Worm (Caenorhabditis elegans) whole organism, L3 larva: ENCODE results near the gene asp-19.

Source experiments
- ZK546.5 ChIP-seq: sonication (generic microtip); optimal IDR thresholded peaks from 2 replicates; lab custom pipeline; 2017; ENCODE audit warnings: missing biosample characterization, missing genetic modification characterization
- ceh-16 ChIP-seq: sonication (generic microtip); optimal IDR thresholded peaks from 2 replicates; lab custom pipeline; 2017; ENCODE audit warnings: missing biosample characterization, missing genetic modification characterization
- ceh-82 ChIP-seq: fragments of 150-350 bp; optimal IDR thresholded peaks from 2 replicates; lab custom pipeline; 2014; ENCODE audit warnings: missing biosample characterization, missing genetic modification characterization
- ceh-9 ChIP-seq: sonication (generic microtip); optimal IDR thresholded peaks from 2 replicates; lab custom pipeline; 2018; ENCODE audit warnings: missing biosample characterization, missing genetic modification characterization
- daf-12 ChIP-seq: fragments of 150-350 bp; optimal IDR thresholded peaks from 2 replicates; lab custom pipeline; 2014; ENCODE audit warnings: missing biosample characterization, missing genetic modification reagents, missing genetic modification characterization
- egl-27 ChIP-seq: sonication (generic microtip); optimal IDR thresholded peaks from 4 replicates; lab custom pipeline; 2017; ENCODE audit warnings: missing biosample characterization, missing genetic modification reagents, missing genetic modification characterization
- egl-5 ChIP-seq: fragments of 150-350 bp; optimal IDR thresholded peaks from 2 replicates; lab custom pipeline; 2017; ENCODE audit warnings: missing biosample characterization, missing genetic modification reagents, missing genetic modification characterization, inconsistent platforms
- elt-1 ChIP-seq: fragments of 150-350 bp; optimal IDR thresholded peaks from 2 replicates; lab custom pipeline; 2014; ENCODE audit warnings: missing biosample characterization, missing genetic modification characterization
- elt-2 ChIP-seq: sonication (generic microtip); optimal IDR thresholded peaks from 2 replicates; lab custom pipeline; 2016; ENCODE audit warnings: missing genetic modification reagents, mild to moderate bottlenecking, missing genetic modification characterization, missing compliant biosample characterization
- elt-3 ChIP-seq, 3 experiments: fragments of 150-350 bp in 1 of 3; sonication (generic microtip) in 2 of 3; optimal IDR thresholded peaks; 2 replicates in 2 of 3; 4 replicates in 1 of 3; lab custom pipeline; 2014 to 2017; ENCODE audit warnings: missing biosample characterization in 3 of 3, missing genetic modification characterization in 3 of 3
- eor-1 ChIP-seq, 2 experiments: fragments of 150-350 bp; optimal IDR thresholded peaks; 2 replicates each; lab custom pipeline; 2014 to 2018; ENCODE audit warnings: missing biosample characterization in 2 of 2, missing genetic modification characterization in 2 of 2
- fkh-10 ChIP-seq: sonication (generic microtip); optimal IDR thresholded peaks from 2 replicates; lab custom pipeline; 2017; ENCODE audit warnings: missing biosample characterization, missing genetic modification reagents, missing genetic modification characterization
- fkh-2 ChIP-seq: fragments of 150-350 bp; optimal IDR thresholded peaks from 2 replicates; lab custom pipeline; 2014; ENCODE audit warnings: missing biosample characterization, missing genetic modification reagents, missing genetic modification characterization
- hmg-11 ChIP-seq: sonication (generic microtip); optimal IDR thresholded peaks from 2 replicates; lab custom pipeline; 2016; ENCODE audit warnings: missing genetic modification characterization, missing compliant biosample characterization
- jun-1 ChIP-seq: fragments of 150-350 bp; optimal IDR thresholded peaks from 2 replicates; lab custom pipeline; 2014; ENCODE audit warnings: missing biosample characterization, missing genetic modification reagents, missing genetic modification characterization
- lin-15B ChIP-seq: fragments of 150-350 bp; optimal IDR thresholded peaks from 2 replicates; lab custom pipeline; 2014; ENCODE audit warnings: missing biosample characterization, missing genetic modification characterization
- mdl-1 ChIP-seq: fragments of 150-350 bp; optimal IDR thresholded peaks from 2 replicates; lab custom pipeline; 2014; ENCODE audit warnings: missing biosample characterization, missing genetic modification characterization
- mml-1 ChIP-seq: fragments of 150-350 bp; sonication (generic microtip); optimal IDR thresholded peaks from 3 replicates; lab custom pipeline; 2014; ENCODE audit warnings: missing biosample characterization, missing genetic modification characterization
- nfya-1 ChIP-seq: sonication (generic microtip); optimal IDR thresholded peaks from 2 replicates; lab custom pipeline; 2017; ENCODE audit warnings: missing genetic modification characterization, mild to moderate bottlenecking, missing compliant biosample characterization, antibody characterized with exemption, moderate library complexity; ENCODE audit not compliant: insufficient read depth
- nhr-237 ChIP-seq: fragments of 150-350 bp; optimal IDR thresholded peaks from 2 replicates; lab custom pipeline; 2014; ENCODE audit warnings: missing biosample characterization, missing genetic modification characterization
- nhr-25 ChIP-seq: sonication (generic microtip); optimal IDR thresholded peaks from 2 replicates; lab custom pipeline; 2017; ENCODE audit warnings: missing biosample characterization, missing genetic modification characterization
- nhr-43 ChIP-seq: sonication (generic microtip); optimal IDR thresholded peaks from 2 replicates; lab custom pipeline; 2016; ENCODE audit warnings: mild to moderate bottlenecking, missing genetic modification characterization, missing compliant biosample characterization; ENCODE audit not compliant: poor library complexity, severe bottlenecking
- nhr-67 ChIP-seq: fragments of 150-350 bp; optimal IDR thresholded peaks from 2 replicates; lab custom pipeline; 2014; ENCODE audit warnings: missing biosample characterization, missing genetic modification characterization
- nhr-76 ChIP-seq: fragments of 150-350 bp; sonication (generic microtip); optimal IDR thresholded peaks from 5 replicates; lab custom pipeline; 2014; ENCODE audit warnings: missing biosample characterization, missing genetic modification characterization
- nhr-77 ChIP-seq: fragments of 150-350 bp; optimal IDR thresholded peaks from 2 replicates; lab custom pipeline; 2014; ENCODE audit warnings: missing biosample characterization, missing genetic modification characterization
- pha-4 ChIP-seq: fragments of 150-350 bp; optimal IDR thresholded peaks from 2 replicates; lab custom pipeline; 2014; ENCODE audit warnings: missing biosample characterization, missing genetic modification reagents, missing genetic modification characterization
- pqm-1 ChIP-seq: fragments of 150-350 bp; optimal IDR thresholded peaks from 2 replicates; lab custom pipeline; 2017; ENCODE audit warnings: missing biosample characterization, missing genetic modification characterization, inconsistent platforms
- sea-2 ChIP-seq: fragments of 150-350 bp; sonication (generic microtip); optimal IDR thresholded peaks from 4 replicates; lab custom pipeline; 2014; ENCODE audit warnings: missing biosample characterization, missing genetic modification reagents, missing genetic modification characterization
- skn-1 ChIP-seq: fragments of 150-350 bp; optimal IDR thresholded peaks from 2 replicates; lab custom pipeline; 2014; ENCODE audit warnings: missing biosample characterization, missing genetic modification characterization
- snpc-4 ChIP-seq: fragments of 150-350 bp; optimal IDR thresholded peaks from 2 replicates; lab custom pipeline; 2014; ENCODE audit warnings: missing biosample characterization, missing genetic modification characterization
- tbx-2 ChIP-seq: sonication (generic microtip); optimal IDR thresholded peaks from 2 replicates; lab custom pipeline; 2016; ENCODE audit warnings: mild to moderate bottlenecking, missing genetic modification characterization, missing compliant biosample characterization
- unc-39 ChIP-seq: sonication (generic microtip); optimal IDR thresholded peaks from 4 replicates; lab custom pipeline; 2017; ENCODE audit warnings: missing biosample characterization, missing genetic modification characterization
- unc-62 ChIP-seq: fragments of 150-350 bp; sonication (generic microtip); optimal IDR thresholded peaks from 4 replicates; lab custom pipeline; 2014; ENCODE audit warnings: missing biosample characterization, missing genetic modification reagents, missing genetic modification characterization
- zag-1 ChIP-seq: fragments of 150-350 bp; optimal IDR thresholded peaks from 2 replicates; lab custom pipeline; 2014; ENCODE audit warnings: missing biosample characterization, missing genetic modification characterization
- ztf-11 ChIP-seq: fragments of 150-350 bp; optimal IDR thresholded peaks from 2 replicates; lab custom pipeline; 2014; ENCODE audit warnings: missing biosample characterization, missing genetic modification characterization
- ztf-4 ChIP-seq: fragments of 150-350 bp; optimal IDR thresholded peaks from 2 replicates; lab custom pipeline; 2014; ENCODE audit warnings: missing biosample characterization, missing genetic modification characterization

Gene asp-19

ce11 chrV:18701306-18701705, 27.9 kb downstream of the asp-19 start, which contains the start of gene Y69H2.9:
Gene Y69H2.9 (plus strand): TSS chrV:18701538.
- TF ChIP-seq elt-1 (tag; lab: Kevin White, UChicago), result no peak
- TF ChIP-seq unc-39 (tag; lab: Kevin White, UChicago), result no peak
- peak; percentile 17 for TF ChIP-seq pha-4 (tag; lab: Kevin White, UChicago)
- TF ChIP-seq elt-2 (tag; lab: Kevin White, UChicago), result peak; percentile 90
- TF ChIP-seq ztf-11 (tag; lab: Kevin White, UChicago), result no peak
- peak; percentile 59 for TF ChIP-seq pqm-1 (tag; lab: Kevin White, UChicago)
- TF ChIP-seq snpc-4 (tag; lab: Kevin White, UChicago), result no peak
- no peak for TF ChIP-seq unc-62 (GFP tag; lab: Kevin White, UChicago)
- TF ChIP-seq, all 47 proteins: peak for 3

- TF ChIP-seq nhr-43 (tag; lab: Kevin White, UChicago), result no peak
- no peak for TF ChIP-seq unc-62 (GFP tag; lab: Kevin White, UChicago)
- no peak for TF ChIP-seq ztf-11 (tag; lab: Kevin White, UChicago)
- TF ChIP-seq nhr-76, result no peak
- TF ChIP-seq zag-1 (tag; lab: Kevin White, UChicago), result no peak
- TF ChIP-seq elt-3 (tag; optimal IDR thresholded peaks at IDR 0.05; lab: Kevin White, UChicago), result no peak
- TF ChIP-seq nhr-67 (tag; lab: Kevin White, UChicago), result no peak
- TF ChIP-seq mml-1 (tag; lab: Kevin White, UChicago), result no peak
- no peak for TF ChIP-seq nhr-77
- no peak for TF ChIP-seq ceh-9 (tag; lab: Kevin White, UChicago)
- no peak for TF ChIP-seq ceh-82 (tag; lab: Kevin White, UChicago)
- TF ChIP-seq egl-27 (tag; lab: Kevin White, UChicago), result no peak
Observed at ce11 chrV:18699326-18699725, 29.8 kb downstream of the asp-19 start, which contains the start of gene nhr-241. Gene nhr-241 (plus strand): TSS chrV:18699451.

DNA sequence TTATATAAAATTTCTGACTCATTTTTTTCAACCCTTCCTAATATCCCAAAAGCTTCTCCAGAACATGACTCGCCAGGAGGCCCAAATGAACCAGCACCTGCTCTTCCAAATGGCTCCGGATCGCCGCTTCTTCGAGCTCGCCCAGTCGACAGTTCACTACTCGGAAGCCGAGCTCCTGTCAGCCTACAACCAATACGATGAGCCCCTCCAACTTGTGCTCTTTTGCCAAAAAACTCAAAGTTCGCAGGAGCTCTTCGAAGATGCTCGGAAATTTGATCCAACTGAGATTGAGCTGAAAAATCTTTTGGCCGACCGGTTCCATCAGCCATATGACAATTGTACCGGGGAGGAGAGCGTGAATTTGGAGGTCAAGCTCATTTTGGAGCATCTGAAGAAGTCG, 33.7 kb downstream of the asp-19 start:
- TF ChIP-seq ceh-9 (tag; lab: Kevin White, UChicago) (no peak), hmg-11 (tag; lab: Kevin White, UChicago) (no peak), daf-12 (tag; lab: Kevin White, UChicago) (no peak)

- TF ChIP-seq hmg-11 (tag; lab: Kevin White, UChicago) (peak; percentile 70), elt-1 (tag; lab: Kevin White, UChicago) (no peak), pha-4 (tag; lab: Kevin White, UChicago) (peak; percentile 24), snpc-4 (tag; lab: Kevin White, UChicago) (peak; percentile 41)
- TF ChIP-seq, all 47 proteins: peak for 3
Observed at ce11 chrV:18689681-18690080, 39.5 kb downstream of the asp-19 start, which contains the start of the genes ubc-19 and Y69H2.7. Gene ubc-19 (minus strand): TSS chrV:18689762. Gene Y69H2.7 (plus strand): TSS chrV:18689989.

DNA sequence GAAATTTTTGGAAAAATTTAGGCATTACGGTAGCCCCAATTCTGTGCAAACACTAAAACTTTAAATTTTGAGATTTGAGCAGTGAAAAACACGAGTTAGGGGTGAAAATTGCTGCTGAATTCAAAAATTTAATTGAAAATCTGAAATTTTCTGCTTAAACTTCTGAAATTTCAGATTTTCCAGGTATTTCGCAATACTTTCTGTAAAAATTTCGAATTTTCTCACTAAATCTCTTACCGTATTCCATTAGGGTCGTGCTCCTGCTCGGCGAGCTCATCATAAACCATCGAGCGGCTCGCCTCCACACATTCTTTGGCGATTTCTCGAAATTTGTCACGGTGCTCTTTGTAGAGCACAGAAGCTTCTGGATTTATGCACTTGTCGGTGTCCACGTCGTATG, 41.8 kb downstream of the asp-19 start:
- TF ChIP-seq pha-4 (tag; lab: Kevin White, UChicago) (no peak), nhr-237 (tag; lab: Kevin White, UChicago) (no peak), ztf-11 (tag; lab: Kevin White, UChicago) (no peak), ZK546.5 (tag; lab: Kevin White, UChicago) (no peak), mdl-1 (tag; lab: Kevin White, UChicago) (no peak), ztf-4 (tag; lab: Kevin White, UChicago) (no peak), tbx-2 (tag; lab: Kevin White, UChicago) (no peak), jun-1 (tag; lab: Kevin White, UChicago) (no peak), mml-1 (tag; lab: Kevin White, UChicago) (no peak), egl-5 (tag; lab: Kevin White, UChicago) (no peak), eor-1 (tag; optimal IDR thresholded peaks at IDR 0.05; lab: Kevin White, UChicago) (no peak), elt-1 (tag; lab: Kevin White, UChicago) (no peak), nhr-25 (tag; lab: Kevin White, UChicago) (no peak)

- TF ChIP-seq lin-15B (tag; lab: Kevin White, UChicago), result no peak
- TF ChIP-seq sea-2 (GFP tag; lab: Kevin White, UChicago), result no peak
- TF ChIP-seq fkh-2 (tag; lab: Kevin White, UChicago), result no peak
- TF ChIP-seq nfya-1 (tag; lab: Kevin White, UChicago), result no peak
- TF ChIP-seq ZK546.5 (tag; lab: Kevin White, UChicago), result no peak
- no peak for TF ChIP-seq fkh-10 (GFP tag; lab: Kevin White, UChicago)
- no peak for TF ChIP-seq jun-1 (tag; lab: Kevin White, UChicago)
- no peak for TF ChIP-seq egl-5 (tag; lab: Kevin White, UChicago)
- TF ChIP-seq nhr-77, result no peak
- TF ChIP-seq ceh-16, result no peak
- TF ChIP-seq nhr-237 (tag; lab: Kevin White, UChicago), result no peak
- TF ChIP-seq skn-1, result no peak
- no peak for TF ChIP-seq nhr-67 (tag; lab: Kevin White, UChicago)
Observed at ce11 chrV:18684455-18684987, 44.7 kb downstream of the asp-19 start, which contains the start of gene Y69H2.17. Gene Y69H2.17 (plus strand): TSS chrV:18684937.
